Fruit fly (Drosophila melanogaster) whole organism, prepupa: ENCODE measurements around the gene Cog3.

ENCODE experiments used
- Blimp-1 ChIP-seq: fragments of 200-800 bp; sonication (Bioruptor generic); optimal IDR thresholded peaks from 3 replicates; lab custom pipeline; 2017; ENCODE audit warnings: missing biosample characterization, missing genetic modification characterization, mild to moderate bottlenecking, moderate library complexity, missing genetic modification reagents
- CG10669 ChIP-seq: fragments of 200-800 bp; sonication (Bioruptor generic); optimal IDR thresholded peaks from 3 replicates; lab custom pipeline; 2018; ENCODE audit warnings: missing biosample characterization, mild to moderate bottlenecking, missing genetic modification characterization, moderate library complexity
- CG11294 ChIP-seq: fragments of 200-800 bp; sonication (Bioruptor generic); IDR thresholded peaks from 2 replicates; pipeline ENCODE4 v1.3.6; 2022; ENCODE audit warnings: missing biosample characterization, missing genetic modification characterization
- CG11762 ChIP-seq: fragments of 200-800 bp; sonication (Bioruptor generic); optimal IDR thresholded peaks from 3 replicates; lab custom pipeline; 2016; ENCODE audit warnings: missing biosample characterization, missing genetic modification characterization; ENCODE audit not compliant: insufficient read depth
- CG11902 ChIP-seq: fragments of 200-800 bp; sonication (Bioruptor generic); optimal IDR thresholded peaks from 3 replicates; lab custom pipeline; 2016; ENCODE audit warnings: missing biosample characterization, missing genetic modification characterization
- CG15336 ChIP-seq: fragments of 200-800 bp; sonication (Bioruptor generic); IDR thresholded peaks from 2 replicates; pipeline ENCODE4 v1.3.6; 2022; ENCODE audit warnings: missing biosample characterization, missing genetic modification characterization
- CG1621 ChIP-seq: fragments of 200-800 bp; sonication (Bioruptor generic); optimal IDR thresholded peaks from 3 replicates; lab custom pipeline; 2018; ENCODE audit warnings: missing biosample characterization, mild to moderate bottlenecking, missing genetic modification characterization
- CG16779 ChIP-seq: fragments of 200-800 bp; sonication (Bioruptor generic); optimal IDR thresholded peaks from 3 replicates; lab custom pipeline; 2017; ENCODE audit warnings: missing biosample characterization, mild to moderate bottlenecking, missing genetic modification characterization
- CG3032 ChIP-seq: fragments of 200-800 bp; optimal IDR thresholded peaks from 2 replicates; lab custom pipeline; 2019; ENCODE audit warnings: missing biosample characterization, mild to moderate bottlenecking, missing genetic modification characterization, moderate library complexity
- CG31627 ChIP-seq: fragments of 200-800 bp; sonication (Bioruptor generic); optimal IDR thresholded peaks from 3 replicates; lab custom pipeline; 2016; ENCODE audit warnings: missing biosample characterization, missing genetic modification characterization
- CG32006 ChIP-seq: fragments of 200-800 bp; sonication (Bioruptor generic); optimal IDR thresholded peaks from 3 replicates; lab custom pipeline; 2017; ENCODE audit warnings: missing biosample characterization, mild to moderate bottlenecking, missing genetic modification characterization
- CG34406 ChIP-seq: fragments of 200-800 bp; sonication (Bioruptor generic); optimal IDR thresholded peaks from 3 replicates; lab custom pipeline; 2016; ENCODE audit warnings: missing biosample characterization, missing genetic modification characterization
- CG3919 ChIP-seq: fragments of 200-800 bp; sonication (Bioruptor generic); optimal IDR thresholded peaks from 3 replicates; lab custom pipeline; 2016; ENCODE audit warnings: missing biosample characterization, missing genetic modification characterization
- CG4318 ChIP-seq: fragments of 200-800 bp; sonication (Bioruptor generic); optimal IDR thresholded peaks from 3 replicates; lab custom pipeline; 2017; ENCODE audit warnings: missing biosample characterization, mild to moderate bottlenecking, missing genetic modification characterization
- CG6163 ChIP-seq: fragments of 200-800 bp; sonication (Bioruptor generic); IDR thresholded peaks from 3 replicates; pipeline ENCODE4 v1.3.6; 2022; ENCODE audit warnings: missing biosample characterization, missing genetic modification characterization
- CG6792 ChIP-seq: fragments of 200-800 bp; sonication (Bioruptor generic); optimal IDR thresholded peaks from 3 replicates; lab custom pipeline; 2016; ENCODE audit warnings: missing biosample characterization, missing genetic modification characterization
- CG6808 ChIP-seq: fragments of 200-800 bp; sonication (Bioruptor generic); optimal IDR thresholded peaks from 3 replicates; lab custom pipeline; 2017; ENCODE audit warnings: missing biosample characterization, missing genetic modification characterization, mild to moderate bottlenecking, moderate library complexity, missing genetic modification reagents
- CG6854 ChIP-seq: fragments of 200-800 bp; sonication (Bioruptor generic); optimal IDR thresholded peaks from 2 replicates; lab custom pipeline; 2017; ENCODE audit warnings: missing biosample characterization, mild to moderate bottlenecking, missing genetic modification characterization
- CG7368 ChIP-seq: fragments of 200-800 bp; sonication (Bioruptor generic); optimal IDR thresholded peaks from 3 replicates; lab custom pipeline; 2016; ENCODE audit warnings: missing biosample characterization, missing genetic modification characterization
- CG8319 ChIP-seq: fragments of 200-800 bp; sonication (Bioruptor generic); optimal IDR thresholded peaks from 3 replicates; lab custom pipeline; 2016; ENCODE audit warnings: missing biosample characterization, missing genetic modification characterization
- CG8632 ChIP-seq: fragments of 200-800 bp; sonication (Bioruptor generic); optimal IDR thresholded peaks from 3 replicates; lab custom pipeline; 2016; ENCODE audit warnings: missing biosample characterization, missing genetic modification characterization
- CG9139 ChIP-seq: fragments of 200-800 bp; sonication (Bioruptor generic); optimal IDR thresholded peaks from 3 replicates; lab custom pipeline; 2017; ENCODE audit warnings: missing biosample characterization, mild to moderate bottlenecking, missing genetic modification characterization
- Eip78C ChIP-seq: fragments of 200-800 bp; sonication (Bioruptor generic); peaks from one replicate; lab custom pipeline; 2016; ENCODE audit warnings: missing biosample characterization, missing genetic modification characterization
- Eip93F ChIP-seq: fragments of 200-800 bp; sonication (Bioruptor generic); optimal IDR thresholded peaks from 2 replicates; lab custom pipeline; 2016; ENCODE audit warnings: missing biosample characterization, mild to moderate bottlenecking, missing genetic modification characterization
- Ets21C ChIP-seq: fragments of 200-800 bp; sonication (Bioruptor generic); optimal IDR thresholded peaks from 3 replicates; lab custom pipeline; 2016; ENCODE audit warnings: missing biosample characterization, missing genetic modification characterization
- Ets96B ChIP-seq: fragments of 200-800 bp; optimal IDR thresholded peaks from 2 replicates; lab custom pipeline; 2019; ENCODE audit warnings: missing biosample characterization, mild to moderate bottlenecking, missing genetic modification characterization, moderate library complexity
- Gug ChIP-seq: fragments of 200-800 bp; sonication (Bioruptor generic); IDR thresholded peaks from 2 replicates; pipeline ENCODE4 v1.3.6; 2022; ENCODE audit warnings: missing biosample characterization, missing genetic modification characterization
- Hr38 ChIP-seq: sonication (Bioruptor generic); optimal IDR thresholded peaks from 2 replicates; lab custom pipeline; 2016; ENCODE audit warnings: missing biosample characterization, missing genetic modification characterization
- Hr4 ChIP-seq: fragments of 200-800 bp; sonication (Bioruptor generic); optimal IDR thresholded peaks from 3 replicates; lab custom pipeline; 2016; ENCODE audit warnings: missing biosample characterization, missing genetic modification characterization
- Lpt ChIP-seq: fragments of 200-800 bp; sonication (Bioruptor generic); optimal IDR thresholded peaks from 3 replicates; lab custom pipeline; 2016; ENCODE audit warnings: missing biosample characterization, missing genetic modification characterization
- Met ChIP-seq: fragments of 200-800 bp; sonication (Bioruptor generic); optimal IDR thresholded peaks from 3 replicates; lab custom pipeline; 2016; ENCODE audit warnings: missing biosample characterization, missing genetic modification characterization
- OdsH ChIP-seq: fragments of 200-800 bp; sonication (Bioruptor generic); optimal IDR thresholded peaks from 3 replicates; lab custom pipeline; 2016; ENCODE audit warnings: missing biosample characterization, missing genetic modification characterization
- Smox ChIP-seq: fragments of 200-800 bp; sonication (Bioruptor generic); optimal IDR thresholded peaks from 3 replicates; lab custom pipeline; 2016; ENCODE audit warnings: missing biosample characterization, missing genetic modification characterization
- Sox102F ChIP-seq: fragments of 200-800 bp; sonication (Bioruptor generic); optimal IDR thresholded peaks from 2 replicates; lab custom pipeline; 2016; ENCODE audit warnings: missing biosample characterization, mild to moderate bottlenecking, missing genetic modification characterization
- Sox15 ChIP-seq: fragments of 200-800 bp; sonication (Bioruptor generic); optimal IDR thresholded peaks from 3 replicates; lab custom pipeline; 2016; ENCODE audit warnings: missing biosample characterization, missing genetic modification characterization
- achi ChIP-seq: fragments of 200-800 bp; sonication (Bioruptor generic); optimal IDR thresholded peaks from 3 replicates; lab custom pipeline; 2016; ENCODE audit warnings: missing biosample characterization, missing genetic modification characterization
- cyc ChIP-seq: fragments of 200-800 bp; sonication (Bioruptor generic); optimal IDR thresholded peaks from 3 replicates; lab custom pipeline; 2016; ENCODE audit warnings: missing biosample characterization, missing genetic modification characterization
- dsx ChIP-seq: fragments of 200-800 bp; optimal IDR thresholded peaks from 3 replicates; lab custom pipeline; 2019; ENCODE audit warnings: missing biosample characterization, mild to moderate bottlenecking, missing genetic modification characterization, moderate library complexity; ENCODE audit not compliant: poor library complexity, severe bottlenecking
- eg ChIP-seq: fragments of 200-800 bp; sonication (Bioruptor generic); IDR thresholded peaks from 3 replicates; pipeline ENCODE4 v1.3.6; 2022; ENCODE audit warnings: missing biosample characterization, missing genetic modification characterization
- fd59A ChIP-seq: fragments of 200-800 bp; sonication (Bioruptor generic); optimal IDR thresholded peaks from 2 replicates; lab custom pipeline; 2017; ENCODE audit warnings: missing biosample characterization, mild to moderate bottlenecking, missing genetic modification characterization, missing genetic modification reagents
- fkh ChIP-seq: fragments of 200-800 bp; sonication (Bioruptor generic); optimal IDR thresholded peaks from 3 replicates; lab custom pipeline; 2017; ENCODE audit warnings: missing biosample characterization, mild to moderate bottlenecking, missing genetic modification characterization, moderate library complexity
- lz ChIP-seq: fragments of 200-800 bp; sonication (Bioruptor generic); optimal IDR thresholded peaks from 3 replicates; lab custom pipeline; 2016; ENCODE audit warnings: missing biosample characterization, missing genetic modification characterization
- net ChIP-seq: fragments of 200-800 bp; sonication (Bioruptor generic); optimal IDR thresholded peaks from 3 replicates; lab custom pipeline; 2016; ENCODE audit warnings: missing biosample characterization, missing genetic modification characterization
- pdm3 ChIP-seq: fragments of 200-800 bp; sonication (Bioruptor generic); optimal IDR thresholded peaks from 3 replicates; lab custom pipeline; 2016; ENCODE audit warnings: missing biosample characterization, missing genetic modification characterization
- salr ChIP-seq, 2 experiments: fragments of 200-800 bp; sonication (Bioruptor generic); optimal IDR thresholded peaks; 3 replicates each; lab custom pipeline; 2016 to 2018; ENCODE audit warnings: missing biosample characterization in 2 of 2, missing genetic modification characterization in 2 of 2, mild to moderate bottlenecking in 1 of 2
- ss ChIP-seq, 2 experiments: fragments of 200-800 bp; sonication (Bioruptor generic); optimal IDR thresholded peaks; 2 replicates in 1 of 2; 3 replicates in 1 of 2; lab custom pipeline; 2017 to 2018; ENCODE audit warnings: mild to moderate bottlenecking in 2 of 2, missing biosample characterization in 2 of 2, missing genetic modification characterization in 2 of 2, moderate library complexity in 1 of 2
- svp ChIP-seq: fragments of 200-800 bp; sonication (Bioruptor generic); peaks from one replicate; lab custom pipeline; 2016; ENCODE audit warnings: missing biosample characterization, missing genetic modification characterization
- topi ChIP-seq: fragments of 200-800 bp; sonication (Bioruptor generic); optimal IDR thresholded peaks from 3 replicates; lab custom pipeline; 2016; ENCODE audit warnings: missing biosample characterization, missing genetic modification characterization

Cog3 gene

DNA sequence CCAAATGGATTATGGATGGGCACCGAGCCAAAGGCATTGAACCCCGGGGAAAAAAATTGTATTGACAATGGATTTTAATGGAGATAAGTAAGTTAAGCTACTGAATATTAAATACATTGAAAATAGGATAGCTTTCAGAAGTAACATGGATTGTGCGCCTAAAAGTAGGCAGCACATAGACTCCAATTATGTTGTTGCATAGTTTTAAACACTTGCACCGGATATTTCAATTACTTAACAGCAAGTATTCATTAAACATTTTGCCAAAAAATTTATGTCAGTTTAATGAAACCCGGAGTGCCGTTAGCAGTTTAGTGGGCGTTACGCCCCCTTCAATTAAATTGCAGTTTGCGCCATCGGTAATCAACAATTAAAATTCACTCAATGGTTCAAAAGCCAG is 18.8 kb downstream of the Cog3 start:
- no peak for TF ChIP-seq CG6808 (GFP tag; lab: Kevin White, UChicago)
- TF ChIP-seq Sox102F (GFP tag; lab: Kevin White, UChicago): no peak
- TF ChIP-seq Ets21C (GFP tag; lab: Kevin White, UChicago): no peak
- TF ChIP-seq Eip78C: no peak
- no peak for TF ChIP-seq CG11762
- TF ChIP-seq CG8319: no peak
- TF ChIP-seq Blimp-1 (GFP tag; lab: Kevin White, UChicago): no peak
- no peak for TF ChIP-seq Met (GFP tag; lab: Kevin White, UChicago)
- TF ChIP-seq CG16779 (tag; lab: Kevin White, UChicago): no peak
- no peak for TF ChIP-seq CG6854 (GFP tag; lab: Kevin White, UChicago)
- TF ChIP-seq Ets96B: no peak
- no peak for TF ChIP-seq CG15336 (GFP tag; lab: Robert Waterston, UW)
- TF ChIP-seq pdm3 (GFP tag; lab: Kevin White, UChicago): no peak
- TF ChIP-seq CG32006 (GFP tag; lab: Kevin White, UChicago): no peak
- TF ChIP-seq salr (GFP tag; optimal IDR thresholded peaks at IDR 0.05; lab: Kevin White, UChicago): no peak
- no peak for TF ChIP-seq fd59A (GFP tag; lab: Kevin White, UChicago)
- no peak for TF ChIP-seq Smox (GFP tag; lab: Kevin White, UChicago)
- no peak for TF ChIP-seq CG9139 (GFP tag; lab: Kevin White, UChicago)

- TF ChIP-seq eg (GFP tag; lab: Robert Waterston, UW): peak; percentile 91
- TF ChIP-seq CG1621 (tag; lab: Kevin White, UChicago): peak; percentile 76
- TF ChIP-seq Ets96B: peak; percentile 63
- TF ChIP-seq Sox15: no peak
- peak; percentile 83 for TF ChIP-seq Smox (GFP tag; lab: Kevin White, UChicago)
- TF ChIP-seq topi (GFP tag; lab: Kevin White, UChicago): peak; percentile 83
- peak; percentile 73 for TF ChIP-seq net
- no peak for TF ChIP-seq Hr38 (GFP tag; lab: Kevin White, UChicago)
- peak; percentile 83 for TF ChIP-seq achi
- peak; percentile 15 for TF ChIP-seq CG11902 (GFP tag; lab: Kevin White, UChicago)
- TF ChIP-seq OdsH (GFP tag; lab: Kevin White, UChicago): peak; percentile 93
- peak; percentile 71 for TF ChIP-seq CG7368
- TF ChIP-seq Gug (GFP tag; lab: Robert Waterston, UW): peak; percentile 69
- peak; percentile 70 for TF ChIP-seq CG34406
- TF ChIP-seq CG32006 (GFP tag; lab: Kevin White, UChicago): peak; percentile 81
- peak; percentile 84 for TF ChIP-seq lz (GFP tag; lab: Kevin White, UChicago)
- TF ChIP-seq Eip78C: peak; percentile 94
- peak; percentile 71 for TF ChIP-seq dsx (GFP tag; lab: Kevin White, UChicago)
- peak; percentile 88 for TF ChIP-seq Hr4
- peak; percentile 70 for TF ChIP-seq Lpt (GFP tag; lab: Kevin White, UChicago)
- TF ChIP-seq ss (GFP tag; optimal IDR thresholded peaks at IDR 0.05; lab: Kevin White, UChicago): peak; percentile 46 to 68
- TF ChIP-seq CG6792: peak; percentile 86
- peak; percentile 79 for TF ChIP-seq CG3919 (GFP tag; lab: Kevin White, UChicago)
- TF ChIP-seq CG11762: peak; percentile 63
- TF ChIP-seq svp: peak; percentile 86
- TF ChIP-seq CG4318: peak; percentile 57
- no peak for TF ChIP-seq fkh (GFP tag; lab: Kevin White, UChicago)
- TF ChIP-seq CG31627: peak; percentile 87
- peak; percentile 94 for TF ChIP-seq CG15336 (GFP tag; lab: Robert Waterston, UW)
- TF ChIP-seq pdm3 (GFP tag; lab: Kevin White, UChicago): peak; percentile 92
- peak; percentile 52 for TF ChIP-seq CG10669
- peak; percentile 66 for TF ChIP-seq CG8632 (GFP tag; lab: Kevin White, UChicago)
- TF ChIP-seq Eip93F (GFP tag; lab: Kevin White, UChicago): peak; percentile 53
- TF ChIP-seq fd59A (GFP tag; lab: Kevin White, UChicago): peak; percentile 78
- peak; percentile 63 for TF ChIP-seq CG11294
- peak; percentile 34 for TF ChIP-seq CG16779 (tag; lab: Kevin White, UChicago)
- no peak for TF ChIP-seq CG6854 (GFP tag; lab: Kevin White, UChicago)
- TF ChIP-seq Sox102F (GFP tag; lab: Kevin White, UChicago): peak; percentile 95
- TF ChIP-seq CG3032 (tag; lab: Kevin White, UChicago): peak; percentile 71
- peak; percentile 35 for TF ChIP-seq CG8319
- TF ChIP-seq cyc (GFP tag; lab: Kevin White, UChicago): peak; percentile 75
- TF ChIP-seq CG6163: peak; percentile 95
- TF ChIP-seq CG6808 (GFP tag; lab: Kevin White, UChicago): peak; percentile 53
- peak; percentile 89 for TF ChIP-seq Ets21C (GFP tag; lab: Kevin White, UChicago)
These were observed 19.8 kb downstream of the Cog3 start for dm6 chr2L:3437068-3437467.
